Worm (Caenorhabditis elegans) whole organism, L3 larva: Measurements from ENCODE around the gene sri-63.

Source experiments
- R02D3.7 ChIP-seq: fragments of 150-350 bp; optimal IDR thresholded peaks from 2 replicates; lab custom pipeline; 2014; ENCODE audit warnings: missing biosample characterization, missing genetic modification characterization
- aly-2 ChIP-seq: fragments of 150-350 bp; optimal IDR thresholded peaks from 2 replicates; lab custom pipeline; 2014; ENCODE audit warnings: missing biosample characterization, missing genetic modification characterization
- ceh-16 ChIP-seq: sonication (generic microtip); optimal IDR thresholded peaks from 2 replicates; lab custom pipeline; 2017; ENCODE audit warnings: missing biosample characterization, missing genetic modification characterization
- ceh-82 ChIP-seq: fragments of 150-350 bp; optimal IDR thresholded peaks from 2 replicates; lab custom pipeline; 2014; ENCODE audit warnings: missing biosample characterization, missing genetic modification characterization
- daf-12 ChIP-seq: fragments of 150-350 bp; optimal IDR thresholded peaks from 2 replicates; lab custom pipeline; 2014; ENCODE audit warnings: missing biosample characterization, missing genetic modification reagents, missing genetic modification characterization
- egl-27 ChIP-seq: sonication (generic microtip); optimal IDR thresholded peaks from 4 replicates; lab custom pipeline; 2017; ENCODE audit warnings: missing biosample characterization, missing genetic modification reagents, missing genetic modification characterization
- egl-5 ChIP-seq: fragments of 150-350 bp; optimal IDR thresholded peaks from 2 replicates; lab custom pipeline; 2017; ENCODE audit warnings: missing biosample characterization, missing genetic modification reagents, missing genetic modification characterization, inconsistent platforms
- elt-1 ChIP-seq: fragments of 150-350 bp; optimal IDR thresholded peaks from 2 replicates; lab custom pipeline; 2014; ENCODE audit warnings: missing biosample characterization, missing genetic modification characterization
- elt-2 ChIP-seq: sonication (generic microtip); optimal IDR thresholded peaks from 2 replicates; lab custom pipeline; 2016; ENCODE audit warnings: missing genetic modification reagents, mild to moderate bottlenecking, missing genetic modification characterization, missing compliant biosample characterization
- elt-3 ChIP-seq, 3 experiments: fragments of 150-350 bp in 1 of 3; sonication (generic microtip) in 2 of 3; optimal IDR thresholded peaks; 2 replicates in 2 of 3; 4 replicates in 1 of 3; lab custom pipeline; 2014 to 2017; ENCODE audit warnings: missing biosample characterization in 3 of 3, missing genetic modification characterization in 3 of 3
- eor-1 ChIP-seq, 2 experiments: fragments of 150-350 bp; optimal IDR thresholded peaks; 2 replicates each; lab custom pipeline; 2014 to 2018; ENCODE audit warnings: missing biosample characterization in 2 of 2, missing genetic modification characterization in 2 of 2
- fkh-2 ChIP-seq: fragments of 150-350 bp; optimal IDR thresholded peaks from 2 replicates; lab custom pipeline; 2014; ENCODE audit warnings: missing biosample characterization, missing genetic modification reagents, missing genetic modification characterization
- fos-1 ChIP-seq: fragments of 150-350 bp; optimal IDR thresholded peaks from 2 replicates; lab custom pipeline; 2014; ENCODE audit warnings: missing biosample characterization, missing genetic modification characterization
- hmg-11 ChIP-seq: sonication (generic microtip); optimal IDR thresholded peaks from 2 replicates; lab custom pipeline; 2016; ENCODE audit warnings: missing genetic modification characterization, missing compliant biosample characterization
- jun-1 ChIP-seq: fragments of 150-350 bp; optimal IDR thresholded peaks from 2 replicates; lab custom pipeline; 2014; ENCODE audit warnings: missing biosample characterization, missing genetic modification reagents, missing genetic modification characterization
- lin-15B ChIP-seq: fragments of 150-350 bp; optimal IDR thresholded peaks from 2 replicates; lab custom pipeline; 2014; ENCODE audit warnings: missing biosample characterization, missing genetic modification characterization
- lin-39 ChIP-seq: fragments of 150-350 bp; optimal IDR thresholded peaks from 2 replicates; lab custom pipeline; 2018; ENCODE audit warnings: missing biosample characterization, missing genetic modification reagents, missing genetic modification characterization
- lsy-12 ChIP-seq: sonication (generic microtip); optimal IDR thresholded peaks from 2 replicates; lab custom pipeline; 2016; ENCODE audit warnings: mild to moderate bottlenecking, missing genetic modification characterization, missing compliant biosample characterization
- mml-1 ChIP-seq: fragments of 150-350 bp; sonication (generic microtip); optimal IDR thresholded peaks from 3 replicates; lab custom pipeline; 2014; ENCODE audit warnings: missing biosample characterization, missing genetic modification characterization
- nfya-1 ChIP-seq: sonication (generic microtip); optimal IDR thresholded peaks from 2 replicates; lab custom pipeline; 2017; ENCODE audit warnings: missing genetic modification characterization, mild to moderate bottlenecking, missing compliant biosample characterization, antibody characterized with exemption, moderate library complexity; ENCODE audit not compliant: insufficient read depth
- nhr-11 ChIP-seq: fragments of 150-350 bp; optimal IDR thresholded peaks from 2 replicates; lab custom pipeline; 2014; ENCODE audit warnings: missing biosample characterization, missing genetic modification characterization
- nhr-237 ChIP-seq: fragments of 150-350 bp; optimal IDR thresholded peaks from 2 replicates; lab custom pipeline; 2014; ENCODE audit warnings: missing biosample characterization, missing genetic modification characterization
- nhr-28 ChIP-seq: fragments of 150-350 bp; optimal IDR thresholded peaks from 2 replicates; lab custom pipeline; 2014; ENCODE audit warnings: missing biosample characterization, missing genetic modification characterization
- nhr-43 ChIP-seq: sonication (generic microtip); optimal IDR thresholded peaks from 2 replicates; lab custom pipeline; 2016; ENCODE audit warnings: mild to moderate bottlenecking, missing genetic modification characterization, missing compliant biosample characterization; ENCODE audit not compliant: poor library complexity, severe bottlenecking
- nhr-67 ChIP-seq: fragments of 150-350 bp; optimal IDR thresholded peaks from 2 replicates; lab custom pipeline; 2014; ENCODE audit warnings: missing biosample characterization, missing genetic modification characterization
- nhr-76 ChIP-seq: fragments of 150-350 bp; sonication (generic microtip); optimal IDR thresholded peaks from 5 replicates; lab custom pipeline; 2014; ENCODE audit warnings: missing biosample characterization, missing genetic modification characterization
- nhr-77 ChIP-seq: fragments of 150-350 bp; optimal IDR thresholded peaks from 2 replicates; lab custom pipeline; 2014; ENCODE audit warnings: missing biosample characterization, missing genetic modification characterization
- pha-4 ChIP-seq: fragments of 150-350 bp; optimal IDR thresholded peaks from 2 replicates; lab custom pipeline; 2014; ENCODE audit warnings: missing biosample characterization, missing genetic modification reagents, missing genetic modification characterization
- pqm-1 ChIP-seq: fragments of 150-350 bp; optimal IDR thresholded peaks from 2 replicates; lab custom pipeline; 2017; ENCODE audit warnings: missing biosample characterization, missing genetic modification characterization, inconsistent platforms
- tbx-2 ChIP-seq: sonication (generic microtip); optimal IDR thresholded peaks from 2 replicates; lab custom pipeline; 2016; ENCODE audit warnings: mild to moderate bottlenecking, missing genetic modification characterization, missing compliant biosample characterization
- unc-39 ChIP-seq: sonication (generic microtip); optimal IDR thresholded peaks from 4 replicates; lab custom pipeline; 2017; ENCODE audit warnings: missing biosample characterization, missing genetic modification characterization
- zag-1 ChIP-seq: fragments of 150-350 bp; optimal IDR thresholded peaks from 2 replicates; lab custom pipeline; 2014; ENCODE audit warnings: missing biosample characterization, missing genetic modification characterization
- ztf-11 ChIP-seq: fragments of 150-350 bp; optimal IDR thresholded peaks from 2 replicates; lab custom pipeline; 2014; ENCODE audit warnings: missing biosample characterization, missing genetic modification characterization
- ztf-4 ChIP-seq: fragments of 150-350 bp; optimal IDR thresholded peaks from 2 replicates; lab custom pipeline; 2014; ENCODE audit warnings: missing biosample characterization, missing genetic modification characterization

The sri-63 gene

ce11 chrII:3245836-3246235, 41.3 kb upstream of the sri-63 start, which contains the start of gene C17F4.7:
Gene C17F4.7 (minus strand): TSS chrII:3246015.
- no peak for TF ChIP-seq ztf-4 (tag; lab: Kevin White, UChicago)
- TF ChIP-seq pqm-1 (tag; lab: Kevin White, UChicago) = peak; percentile 96
- TF ChIP-seq pha-4 (tag; lab: Kevin White, UChicago) = no peak
- TF ChIP-seq jun-1 (tag; lab: Kevin White, UChicago) = peak; percentile 71
- TF ChIP-seq elt-2 = peak; percentile 99

DNA sequence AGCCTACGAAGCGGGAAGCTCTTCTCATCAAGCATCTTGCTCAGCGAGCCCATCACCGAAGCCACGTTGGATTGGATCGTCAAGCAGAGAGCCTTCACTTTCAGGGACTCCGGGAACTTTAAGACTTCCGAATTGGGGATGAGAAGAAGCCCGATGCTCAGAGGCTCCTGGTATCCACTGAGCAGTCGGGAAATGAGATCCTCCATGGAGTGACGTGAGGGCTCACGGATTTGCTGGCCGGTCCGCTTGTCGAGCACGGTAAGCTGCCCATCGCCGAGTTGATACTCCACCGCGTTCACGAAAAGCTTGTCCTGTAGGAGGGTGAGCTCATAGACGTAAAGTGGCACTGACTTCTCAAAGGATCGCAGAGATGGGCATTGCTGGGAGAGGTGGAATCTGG, 39.6 kb upstream of the sri-63 start:
- no peak for TF ChIP-seq pha-4 (tag; lab: Kevin White, UChicago)
- TF ChIP-seq unc-39 (tag; lab: Kevin White, UChicago) = no peak
- no peak for TF ChIP-seq ztf-11 (tag; lab: Kevin White, UChicago)
- no peak for TF ChIP-seq tbx-2 (tag; lab: Kevin White, UChicago)
- TF ChIP-seq elt-3 (tag; optimal IDR thresholded peaks at IDR 0.05; lab: Kevin White, UChicago) = no peak
- TF ChIP-seq lin-15B (tag; lab: Kevin White, UChicago) = no peak
- no peak for TF ChIP-seq ceh-82 (tag; lab: Kevin White, UChicago)
- TF ChIP-seq, all 47 proteins: peak for 0

DNA sequence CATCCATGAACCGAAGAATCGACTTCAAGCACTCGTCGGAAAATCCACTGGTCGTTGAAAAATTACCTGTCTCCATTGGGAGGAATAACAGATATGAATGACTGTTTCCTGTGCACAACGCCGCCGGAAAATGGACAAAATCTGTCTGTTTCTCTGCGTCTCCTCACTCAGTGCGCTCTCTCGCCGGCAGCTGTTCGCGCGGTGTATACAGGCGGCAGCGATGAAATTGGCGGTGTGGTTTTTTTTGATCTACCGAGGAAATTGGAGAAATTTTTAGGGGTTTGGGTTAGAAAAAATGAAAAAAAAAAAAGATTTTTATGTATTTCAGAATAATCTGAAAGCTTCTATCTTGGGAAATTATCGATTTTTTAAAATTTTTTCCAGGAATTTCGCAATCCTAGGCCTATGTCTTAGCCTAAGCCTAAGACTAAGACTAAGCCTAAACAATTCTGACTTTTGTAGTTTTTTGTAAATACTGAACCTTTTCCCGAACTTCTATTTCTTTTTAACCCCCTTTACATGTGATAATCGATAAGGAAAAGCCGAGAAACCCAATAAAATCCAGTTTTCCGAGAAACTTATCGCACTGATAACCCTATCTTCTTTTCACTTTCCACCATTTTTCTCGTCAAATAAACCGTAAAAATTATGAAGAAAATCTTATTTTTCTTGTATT, 39.0 kb upstream of the sri-63 start, which contains the start of the genes fbxc-50 and C17F4.2:
TSS of gene fbxc-50 (minus strand) at position 81 of the 676 bp plus-strand sequence.
TSS of gene C17F4.2 (plus strand) at position 626 of the 676 bp plus-strand sequence.
- TF ChIP-seq zag-1 (tag; lab: Kevin White, UChicago) = no peak
- TF ChIP-seq eor-1 (tag; optimal IDR thresholded peaks at IDR 0.05; lab: Kevin White, UChicago) = no peak
- no peak for TF ChIP-seq nhr-67
- no peak for TF ChIP-seq nhr-76 (tag; lab: Kevin White, UChicago)
- TF ChIP-seq lsy-12 (tag; lab: Kevin White, UChicago) = no peak
- TF ChIP-seq R02D3.7 = no peak
- TF ChIP-seq elt-3 (tag; optimal IDR thresholded peaks at IDR 0.05; lab: Kevin White, UChicago) = no peak
- TF ChIP-seq nhr-11 (tag; lab: Kevin White, UChicago) = no peak
- TF ChIP-seq nfya-1 (tag; lab: Kevin White, UChicago) = no peak
- TF ChIP-seq nhr-43 (tag; lab: Kevin White, UChicago) = no peak
- TF ChIP-seq aly-2 (tag; lab: Kevin White, UChicago) = no peak
- no peak for TF ChIP-seq ztf-11 (tag; lab: Kevin White, UChicago)
- TF ChIP-seq ztf-4 (tag; lab: Kevin White, UChicago) = no peak

- no peak for TF ChIP-seq fos-1 (tag; lab: Kevin White, UChicago)
- no peak for TF ChIP-seq nhr-237 (tag; lab: Kevin White, UChicago)
- no peak for TF ChIP-seq nhr-77 (tag; lab: Kevin White, UChicago)
- TF ChIP-seq daf-12 (tag; lab: Kevin White, UChicago) = no peak
- TF ChIP-seq elt-3 (tag; optimal IDR thresholded peaks at IDR 0.05; lab: Kevin White, UChicago) = no peak
- TF ChIP-seq ceh-82 (tag; lab: Kevin White, UChicago) = no peak
- TF ChIP-seq egl-5 (tag; lab: Kevin White, UChicago) = no peak
- no peak for TF ChIP-seq egl-27
- TF ChIP-seq pqm-1 (tag; lab: Kevin White, UChicago) = no peak
- no peak for TF ChIP-seq elt-1 (tag; lab: Kevin White, UChicago)
- TF ChIP-seq lin-39 (tag; lab: Kevin White, UChicago) = no peak
- no peak for TF ChIP-seq mml-1 (tag; lab: Kevin White, UChicago)
- no peak for TF ChIP-seq hmg-11
- no peak for TF ChIP-seq unc-39 (tag; lab: Kevin White, UChicago)
- TF ChIP-seq fkh-2 (tag; lab: Kevin White, UChicago) = no peak
- no peak for TF ChIP-seq ceh-16
- no peak for TF ChIP-seq tbx-2 (tag; lab: Kevin White, UChicago)
- no peak for TF ChIP-seq nhr-28 (tag; lab: Kevin White, UChicago)
- TF ChIP-seq nhr-76 (tag; lab: Kevin White, UChicago) = no peak
- TF ChIP-seq jun-1 (tag; lab: Kevin White, UChicago) = no peak
Observed at ce11 chrII:3249406-3249805, 37.8 kb upstream of the sri-63 start, which contains the start of gene clec-124. Gene clec-124 (plus strand): TSS chrII:3249706.
